Worm (Caenorhabditis elegans): ENCODE measurements around the gene srw-23.

Gene srw-23

DNA sequence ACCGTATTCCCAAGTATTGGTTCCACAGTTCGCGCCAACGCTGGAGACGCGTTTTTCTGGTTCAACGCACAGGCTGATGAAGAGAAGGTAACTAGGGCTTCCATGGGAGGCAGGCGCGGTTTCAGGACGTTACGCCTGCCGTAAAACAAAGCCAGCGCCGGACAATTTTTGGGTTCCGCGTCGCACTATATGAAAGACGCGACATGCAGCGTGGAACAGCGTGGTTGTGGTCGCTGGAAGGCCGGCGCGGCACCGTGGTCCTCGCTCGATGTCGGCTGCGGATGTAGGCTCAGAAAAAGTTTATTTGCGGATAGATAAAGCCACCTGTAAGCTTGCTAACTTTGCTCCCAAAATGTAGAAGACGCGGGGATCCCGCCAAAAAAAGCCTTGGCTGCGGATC, 35.3 kb upstream of the srw-23 start:
- TF ChIP-seq snpc-4 (GFP tag; optimal IDR thresholded peaks at IDR 0.05) (no peak), snpc-4 (tag; optimal IDR thresholded peaks at IDR 0.05) (peak in 2 of 4 experiments; percentile 47 to 75), ZK185.1 (tag; optimal IDR thresholded peaks at IDR 0.05; ENCODE audit: poor library complexity, severe bottlenecking) (no peak), zfh-2 (GFP tag; conservative IDR thresholded peaks at IDR 0.05) (peak; percentile 68), ceh-100 (GFP tag; IDR thresholded peaks at IDR 0.05) (no peak), nfyb-1 (GFP tag; IDR thresholded peaks at IDR 0.05) (0 out of 2 replicates have a peak, but pooled peaks have one; percentile 39), B0336.3 (GFP tag; IDR thresholded peaks at IDR 0.05) (no peak), ceh-27 (GFP tag; optimal IDR thresholded peaks at IDR 0.05) (no peak), hlh-12 (tag; optimal IDR thresholded peaks at IDR 0.05) (no peak), C17E4.6 (GFP tag; IDR thresholded peaks at IDR 0.05) (no peak), mxl-1 (tag; optimal IDR thresholded peaks at IDR 0.05) (no peak), ztf-28 (GFP tag; IDR thresholded peaks at IDR 0.05) (no peak)

DNA sequence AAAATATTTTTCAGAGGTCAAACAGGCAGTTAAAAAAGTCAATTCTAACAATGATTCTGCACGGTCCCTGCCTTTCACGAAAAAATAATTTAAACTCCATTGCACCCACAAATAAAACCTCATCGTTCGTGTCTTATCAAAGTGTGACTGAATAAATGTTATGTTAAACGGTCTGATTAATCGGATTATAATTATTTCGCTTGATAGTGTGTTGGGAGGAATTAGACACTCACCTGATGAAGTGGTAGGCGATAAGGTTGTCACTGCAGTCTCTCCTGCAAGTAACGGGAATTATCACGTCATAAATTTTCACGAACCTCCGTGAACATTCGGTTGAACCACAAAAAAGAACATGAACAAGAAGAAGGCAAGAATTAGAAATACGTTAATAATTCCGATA, 33.5 kb upstream of the srw-23 start:
- peak; percentile 72 for TF ChIP-seq nhr-80 (tag; optimal IDR thresholded peaks at IDR 0.05)
- no peak for TF ChIP-seq Y56A3A.18 (GFP tag; IDR thresholded peaks at IDR 0.05)

DNA sequence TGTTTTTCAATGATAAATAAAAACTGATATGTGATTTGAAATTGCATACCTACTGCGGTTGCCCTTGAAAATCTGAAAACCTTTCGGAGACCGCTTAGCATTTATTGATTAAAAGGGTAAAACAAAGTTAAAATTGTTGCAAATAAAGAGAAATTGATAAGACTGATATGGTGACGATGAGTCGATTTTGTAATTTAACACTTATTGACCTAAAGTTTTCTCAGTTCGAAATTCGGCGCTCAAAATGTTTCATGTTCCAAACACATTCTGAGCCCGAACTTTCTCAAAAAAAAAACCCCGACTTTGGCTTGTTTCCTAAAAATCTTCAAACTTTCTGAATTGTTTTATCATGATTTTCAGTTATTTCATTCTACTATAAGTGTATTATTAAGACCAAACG, 32.8 kb upstream of the srw-23 start, which contains the start of gene clec-40:
TSS of gene clec-40 (minus strand) at position 101 of the 400 bp plus-strand sequence.
- no peak for TF ChIP-seq somi-1 (GFP tag; optimal IDR thresholded peaks at IDR 0.05)
- no peak for TF ChIP-seq dpff-1 (tag; optimal IDR thresholded peaks at IDR 0.05)
- no peak for TF ChIP-seq ztf-6 (GFP tag; IDR thresholded peaks at IDR 0.05)
- no peak for TF ChIP-seq egrh-3 (GFP tag; IDR thresholded peaks at IDR 0.05)
- no peak for TF ChIP-seq Y56A3A.18 (GFP tag; IDR thresholded peaks at IDR 0.05)
- no peak for TF ChIP-seq dox-1 (GFP tag; IDR thresholded peaks at IDR 0.05)
- no peak for TF ChIP-seq bed-2 (GFP tag; IDR thresholded peaks at IDR 0.05)
- no peak for TF ChIP-seq C06A6.2 (GFP tag; conservative IDR thresholded peaks at IDR 0.05)
- no peak for TF ChIP-seq fkh-3 (tag; optimal IDR thresholded peaks at IDR 0.05)
- TF ChIP-seq tbx-9 (tag; optimal IDR thresholded peaks at IDR 0.05; ENCODE audit: borderline replicate concordance) = no peak
- TF ChIP-seq nfya-1 (tag; optimal IDR thresholded peaks at IDR 0.05; ENCODE audit: borderline replicate concordance, insufficient read depth) = no peak

DNA sequence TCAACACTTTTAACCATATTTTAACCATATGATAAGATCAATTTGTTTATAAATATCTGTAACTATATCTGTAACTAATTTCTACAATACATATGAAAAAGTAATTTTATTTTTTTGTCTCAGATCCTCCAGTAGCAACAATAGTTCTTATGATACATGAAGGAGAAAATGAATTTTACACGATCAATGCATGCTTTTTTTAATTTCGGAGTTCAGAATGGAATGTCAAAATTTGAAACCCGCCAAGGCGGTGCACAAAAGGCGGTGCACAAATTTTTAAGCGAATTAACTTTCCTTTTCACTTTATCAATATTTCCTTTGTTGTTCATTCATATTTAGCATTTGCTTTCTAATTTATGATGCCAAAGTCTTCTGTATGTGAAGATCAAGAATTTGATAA, 30.8 kb upstream of the srw-23 start, which contains the start of gene clec-25:
TSS of gene clec-25 (plus strand) at position 301 of the 400 bp plus-strand sequence.
- no peak for TF ChIP-seq athp-1 (tag; optimal IDR thresholded peaks at IDR 0.05)
- no peak for TF ChIP-seq rcor-1 (GFP tag; IDR thresholded peaks at IDR 0.05)
- no peak for TF ChIP-seq F33H1.4 (GFP tag; IDR thresholded peaks at IDR 0.05)
- no peak for TF ChIP-seq ceh-58 (GFP tag; IDR thresholded peaks at IDR 0.05)
- no peak for TF ChIP-seq snpc-1.3 (tag; optimal IDR thresholded peaks at IDR 0.05; ENCODE audit: insufficient read depth)

DNA sequence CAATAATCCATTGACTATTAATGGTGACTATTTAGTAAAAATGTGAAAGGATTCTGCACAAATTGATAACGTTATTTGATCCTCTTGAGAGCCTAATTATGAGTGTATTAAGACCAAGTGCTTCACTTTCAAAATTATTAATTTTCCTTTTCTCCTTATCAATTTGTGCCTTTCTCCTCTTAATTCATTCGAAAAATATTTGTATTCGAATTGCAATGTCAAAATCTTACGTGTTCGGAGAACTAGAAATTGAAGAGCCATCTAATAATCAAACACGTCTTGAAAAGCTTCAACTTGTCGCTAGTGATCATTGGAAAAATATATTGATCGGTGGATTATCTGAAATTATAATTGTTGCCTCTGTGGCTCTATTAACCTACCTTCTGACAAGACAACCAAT, 25.2 kb upstream of the srw-23 start, which contains the start of the genes clec-36 and clec-26:
TSS of gene clec-36 (minus strand) at position 101 of the 400 bp plus-strand sequence.
TSS of gene clec-26 (plus strand) at position 114 of the 400 bp plus-strand sequence.
- TF ChIP-seq nhr-80 (tag; optimal IDR thresholded peaks at IDR 0.05) = peak; percentile 18
- TF ChIP-seq egl-18 (GFP tag; IDR thresholded peaks at IDR 0.05) = no peak
- no peak for TF ChIP-seq hmg-1.2 (GFP tag; IDR thresholded peaks at IDR 0.05)

DNA sequence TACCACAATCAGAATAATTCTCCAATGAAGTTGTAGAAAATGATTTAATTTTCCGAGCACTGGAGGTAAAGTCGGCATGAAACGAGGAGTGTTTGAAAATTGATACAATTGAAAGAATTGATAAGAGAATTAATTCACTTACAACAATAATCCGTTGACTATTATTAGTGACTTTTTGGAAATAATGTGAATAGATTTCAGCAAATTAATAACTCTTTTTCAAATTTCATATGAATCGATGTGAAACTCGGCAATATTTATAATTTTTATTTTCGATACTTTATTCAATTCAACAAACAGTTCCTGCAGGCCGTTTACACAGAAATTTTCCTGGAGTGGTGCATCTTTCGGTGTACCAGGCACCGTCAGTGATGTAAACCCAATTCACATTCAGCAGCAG, 21.7 kb upstream of the srw-23 start, which contains the start of gene clec-37:
TSS of gene clec-37 (minus strand) at position 101 of the 400 bp plus-strand sequence.
- no peak for TF ChIP-seq ccch-3 (GFP tag; optimal IDR thresholded peaks at IDR 0.05)
- no peak for TF ChIP-seq ceh-79 (tag; optimal IDR thresholded peaks at IDR 0.05)
- TF ChIP-seq lin-35 (GFP tag; optimal IDR thresholded peaks at IDR 0.05) = no peak
- TF ChIP-seq F23B12.7 (tag; optimal IDR thresholded peaks at IDR 0.05; ENCODE audit: insufficient read depth) = no peak
- TF ChIP-seq attf-5 (GFP tag; optimal IDR thresholded peaks at IDR 0.05) = no peak
- no peak for TF ChIP-seq sdz-38 (tag; optimal IDR thresholded peaks at IDR 0.05)
- TF ChIP-seq ztf-25 (GFP tag; IDR thresholded peaks at IDR 0.05) = no peak
- no peak for TF ChIP-seq bed-2 (GFP tag; IDR thresholded peaks at IDR 0.05)
- no peak for TF ChIP-seq ceh-40 (GFP tag; IDR thresholded peaks at IDR 0.05)
- no peak for TF ChIP-seq tbx-9 (tag; optimal IDR thresholded peaks at IDR 0.05; ENCODE audit: borderline replicate concordance)
- no peak for TF ChIP-seq sptf-2 (GFP tag; optimal IDR thresholded peaks at IDR 0.05)
- no peak for TF ChIP-seq nfya-2 (GFP tag; IDR thresholded peaks at IDR 0.05)
- TF ChIP-seq ceh-100 (GFP tag; IDR thresholded peaks at IDR 0.05) = no peak
- TF ChIP-seq ets-4 (GFP tag; optimal IDR thresholded peaks at IDR 0.05) = no peak
